Worm (Caenorhabditis elegans): ENCODE measurements around the gene eat-17.

ce11 chrX:16356341-16356740 is 60.3 kb downstream of the eat-17 start:
- TF ChIP-seq elt-3 (tag; optimal IDR thresholded peaks at IDR 0.05) (no peak), unc-39 (tag; optimal IDR thresholded peaks at IDR 0.05) (no peak), elt-1 (tag; optimal IDR thresholded peaks at IDR 0.05) (no peak), lin-11 (tag; optimal IDR thresholded peaks at IDR 0.05) (no peak), lin-13 (GFP tag; optimal IDR thresholded peaks at IDR 0.05) (no peak), nhr-12 (tag; optimal IDR thresholded peaks at IDR 0.05) (no peak), R02D3.7 (tag; optimal IDR thresholded peaks at IDR 0.05) (no peak), egl-27 (tag; optimal IDR thresholded peaks at IDR 0.05) (no peak), zag-1 (tag; optimal IDR thresholded peaks at IDR 0.05) (no peak), ceh-82 (tag; optimal IDR thresholded peaks at IDR 0.05) (no peak), nhr-237 (tag; optimal IDR thresholded peaks at IDR 0.05) (no peak), lsy-2 (tag; optimal IDR thresholded peaks at IDR 0.05) (no peak), F13H6.1 (tag; optimal IDR thresholded peaks at IDR 0.05) (no peak), aly-2 (tag; optimal IDR thresholded peaks at IDR 0.05) (no peak)
